Fruit fly (Drosophila melanogaster): ENCODE measurements around the gene Pmm2.

DNA sequence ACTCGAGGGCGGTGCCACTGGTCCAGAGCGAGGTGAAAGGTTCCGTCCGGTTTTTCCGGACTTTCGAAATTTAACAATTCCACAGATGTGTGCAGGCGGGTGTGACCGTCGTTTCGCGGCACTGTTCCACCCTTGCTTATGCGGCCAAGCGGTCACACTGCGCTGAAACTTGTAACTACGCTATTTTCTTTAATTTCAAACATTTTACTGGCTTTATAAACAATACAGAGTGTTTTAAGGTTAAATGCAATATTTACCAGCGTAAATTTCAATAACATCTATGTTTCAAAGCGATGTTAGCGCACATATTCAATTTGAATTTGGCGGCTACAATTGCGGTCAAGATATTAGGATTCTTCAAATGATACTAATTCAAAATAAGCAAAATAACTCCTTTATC is 4.3 kb upstream of the Pmm2 start, which contains the start of gene nst:
- no peak for TF ChIP-seq eg (GFP tag; IDR thresholded peaks at IDR 0.05)
- TF ChIP-seq Smox (GFP tag; optimal IDR thresholded peaks at IDR 0.05), result no peak
- TF ChIP-seq CG7368 (GFP tag; optimal IDR thresholded peaks at IDR 0.05), result no peak
- no peak for TF ChIP-seq dsx (GFP tag; optimal IDR thresholded peaks at IDR 0.05; ENCODE audit: poor library complexity, severe bottlenecking)
- no peak for TF ChIP-seq CG16779 (tag; optimal IDR thresholded peaks at IDR 0.05)
- TF ChIP-seq salr (GFP tag; optimal IDR thresholded peaks at IDR 0.05), result no peak
- TF ChIP-seq CG11294 (GFP tag; IDR thresholded peaks at IDR 0.05), result no peak
- no peak for TF ChIP-seq CG3032 (tag; optimal IDR thresholded peaks at IDR 0.05)
- TF ChIP-seq achi (GFP tag; optimal IDR thresholded peaks at IDR 0.05), result no peak

All from whole organism, prepupa.